Worm (Caenorhabditis elegans): ENCODE data around the gene alh-7.

- peak; percentile 73 for TF ChIP-seq pha-4 (tag; optimal IDR thresholded peaks at IDR 0.05)
- TF ChIP-seq ZK546.5 (tag; optimal IDR thresholded peaks at IDR 0.05), result no peak
- TF ChIP-seq egl-5 (tag; optimal IDR thresholded peaks at IDR 0.05), result no peak
- TF ChIP-seq fkh-10 (GFP tag; optimal IDR thresholded peaks at IDR 0.05), result no peak
- no peak for TF ChIP-seq skn-1 (tag; optimal IDR thresholded peaks at IDR 0.05)
- no peak for TF ChIP-seq nhr-12 (tag; optimal IDR thresholded peaks at IDR 0.05)
- no peak for TF ChIP-seq unc-62 (GFP tag; optimal IDR thresholded peaks at IDR 0.05)
- TF ChIP-seq ceh-28 (tag; optimal IDR thresholded peaks at IDR 0.05), result no peak
- TF ChIP-seq jun-1 (tag; optimal IDR thresholded peaks at IDR 0.05), result no peak
- TF ChIP-seq ztf-4 (tag; optimal IDR thresholded peaks at IDR 0.05), result no peak
- no peak for TF ChIP-seq zag-1 (tag; optimal IDR thresholded peaks at IDR 0.05)
These were observed 35.0 kb downstream of the alh-7 start for ce11 chrII:13456622-13457021.

Measured in whole organism, L3 larva.